Worm (Caenorhabditis elegans): Measurements from ENCODE around the gene str-18.

DNA sequence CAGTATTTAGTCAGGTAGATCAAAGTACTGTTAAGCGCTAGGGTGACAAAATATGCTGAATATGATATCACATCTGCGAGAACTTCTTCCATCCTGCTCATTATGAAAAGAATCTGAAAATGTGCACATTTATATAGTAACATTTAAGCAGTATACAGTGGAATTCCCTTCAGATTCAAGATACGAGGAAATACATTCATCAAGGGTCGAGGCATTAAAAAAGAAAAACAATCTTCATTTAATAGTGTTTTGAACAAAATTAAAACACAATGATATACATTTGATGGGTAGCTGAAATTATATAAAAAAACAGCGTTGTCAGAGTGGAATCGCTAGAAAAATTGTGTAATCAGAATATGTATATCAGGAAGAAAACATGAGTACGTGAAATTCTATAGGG, 6.0 kb downstream of the str-18 start, which contains the start of gene str-27:
- TF ChIP-seq unc-39 (tag; optimal IDR thresholded peaks at IDR 0.05) (no peak), sdz-12 (GFP tag; optimal IDR thresholded peaks at IDR 0.05) (no peak), nhr-237 (tag; optimal IDR thresholded peaks at IDR 0.05) (no peak), php-3 (GFP tag; IDR thresholded peaks at IDR 0.05) (no peak), snpc-4 (tag; optimal IDR thresholded peaks at IDR 0.05) (no peak)
